Worm (Caenorhabditis elegans): ENCODE data around the gene sdz-5.

The sdz-5 gene

ce11 chrII:2987122-2987556 is 21.4 kb upstream of the sdz-5 start:
- TF ChIP-seq hsf-1 (GFP tag; IDR thresholded peaks at IDR 0.05) = no peak
- TF ChIP-seq F39B2.1 (GFP tag; IDR thresholded peaks at IDR 0.05) = peak; percentile 37; the same call in 1 of the 2 replicates
- TF ChIP-seq hmg-1.2 (GFP tag; IDR thresholded peaks at IDR 0.05) = no peak
- peak; percentile 52; the same call in 1 of the 2 replicates for TF ChIP-seq lin-26 (GFP tag; IDR thresholded peaks at IDR 0.05)
- no peak for TF ChIP-seq die-1 (tag; optimal IDR thresholded peaks at IDR 0.05)
- 0 out of 2 replicates have a peak, but pooled peaks have one; percentile 30 for TF ChIP-seq ztf-28 (GFP tag; IDR thresholded peaks at IDR 0.05)
- TF ChIP-seq repo-1 (tag; optimal IDR thresholded peaks at IDR 0.05) = no peak
- no peak for TF ChIP-seq ztf-6 (GFP tag; IDR thresholded peaks at IDR 0.05)
- peak; percentile 33 for TF ChIP-seq somi-1 (GFP tag; optimal IDR thresholded peaks at IDR 0.05)
- TF ChIP-seq zfh-2 (GFP tag; conservative IDR thresholded peaks at IDR 0.05) = peak; percentile 77
- TF ChIP-seq ceh-79 (tag; optimal IDR thresholded peaks at IDR 0.05) = no peak
- peak; percentile 57 for TF ChIP-seq F52B5.7 (tag; optimal IDR thresholded peaks at IDR 0.05)
- TF ChIP-seq aptf-2 (GFP tag; conservative IDR thresholded peaks at IDR 0.05) = no peak
- no peak for TF ChIP-seq egl-44 (GFP tag; IDR thresholded peaks at IDR 0.05)
- TF ChIP-seq attf-3 (GFP tag; conservative IDR thresholded peaks at IDR 0.05) = no peak
- no peak for TF ChIP-seq F10E7.11 (tag; optimal IDR thresholded peaks at IDR 0.05)
- no peak for TF ChIP-seq hlh-26 (GFP tag; conservative IDR thresholded peaks at IDR 0.05)
- no peak for TF ChIP-seq lsy-27 (tag; optimal IDR thresholded peaks at IDR 0.05; ENCODE audit: borderline replicate concordance, insufficient read depth)
- TF ChIP-seq ztf-25 (GFP tag; IDR thresholded peaks at IDR 0.05) = no peak
- TF ChIP-seq Y67H2A.10 (GFP tag; conservative IDR thresholded peaks at IDR 0.05) = no peak
- no peak for TF ChIP-seq lsl-1 (GFP tag; optimal IDR thresholded peaks at IDR 0.05)
- no peak for TF ChIP-seq attf-5 (GFP tag; optimal IDR thresholded peaks at IDR 0.05)
- TF ChIP-seq sea-2 (GFP tag; IDR thresholded peaks at IDR 0.05) = peak; percentile 21; the same call in 1 of the 2 replicates
- TF ChIP-seq C17E4.6 (GFP tag; IDR thresholded peaks at IDR 0.05) = no peak
- TF ChIP-seq snpc-1.1 (tag; optimal IDR thresholded peaks at IDR 0.05; ENCODE audit: insufficient read depth) = no peak
- TF ChIP-seq ceh-40 (GFP tag; IDR thresholded peaks at IDR 0.05) = no peak
- no peak for TF ChIP-seq efl-1 (GFP tag; optimal IDR thresholded peaks at IDR 0.05)
- no peak for TF ChIP-seq hmg-20 (GFP tag; IDR thresholded peaks at IDR 0.05)
- TF ChIP-seq K11D2.4 (GFP tag; IDR thresholded peaks at IDR 0.05) = no peak
- peak; percentile 37 for TF ChIP-seq F57A8.1 (GFP tag; optimal IDR thresholded peaks at IDR 0.05)
- no peak for TF ChIP-seq ztf-22 (GFP tag; optimal IDR thresholded peaks at IDR 0.05)
- no peak for TF ChIP-seq let-607 (tag; optimal IDR thresholded peaks at IDR 0.05)
- TF ChIP-seq ceh-100 (GFP tag; IDR thresholded peaks at IDR 0.05) = no peak
- no peak for TF ChIP-seq F55B11.4 (tag; optimal IDR thresholded peaks at IDR 0.05; ENCODE audit: borderline replicate concordance, insufficient read depth)
- TF ChIP-seq ztf-3 (GFP tag; optimal IDR thresholded peaks at IDR 0.05) = no peak
- TF ChIP-seq nhr-90 (tag; optimal IDR thresholded peaks at IDR 0.05) = no peak
- 0 out of 2 replicates have a peak, but pooled peaks have one; percentile 41 for TF ChIP-seq dox-1 (GFP tag; IDR thresholded peaks at IDR 0.05)
- no peak for TF ChIP-seq pha-4 (tag; optimal IDR thresholded peaks at IDR 0.05)
- TF ChIP-seq F22D6.2 (tag; optimal IDR thresholded peaks at IDR 0.05) = no peak
- no peak for TF ChIP-seq mel-28 (tag; optimal IDR thresholded peaks at IDR 0.05; ENCODE audit: borderline replicate concordance)
- TF ChIP-seq Y56A3A.18 (GFP tag; IDR thresholded peaks at IDR 0.05) = no peak; the same call in 1 of the 2 replicates
- TF ChIP-seq fkh-3 (tag; optimal IDR thresholded peaks at IDR 0.05) = no peak
- TF ChIP-seq C06A6.2 (GFP tag; conservative IDR thresholded peaks at IDR 0.05) = no peak
- no peak for TF ChIP-seq madf-6 (GFP tag; IDR thresholded peaks at IDR 0.05)
- TF ChIP-seq cebp-2 (GFP tag; IDR thresholded peaks at IDR 0.05) = 0 out of 2 replicates have a peak, but pooled peaks have one; percentile 40
- TF ChIP-seq snpc-4 (GFP tag; optimal IDR thresholded peaks at IDR 0.05) = no peak
- peak; percentile 7 to 82 (median 44) for TF ChIP-seq snpc-4 (tag; optimal IDR thresholded peaks at IDR 0.05)
- TF ChIP-seq chd-7 (tag; optimal IDR thresholded peaks at IDR 0.05) = peak; percentile 59
